Fruit fly (Drosophila melanogaster): ENCODE results near the gene glec.

glec gene

dm6 chr3R:21888696-21889602 lies 32.9 kb upstream of the glec start, which contains the start of gene CG43844 (continued):
- TF ChIP-seq CG8281 (tag; optimal IDR thresholded peaks at IDR 0.05) (no peak), Taf1 (GFP tag; IDR thresholded peaks at IDR 0.05) (no peak), E2f2 (GFP tag; IDR thresholded peaks at IDR 0.05) (no peak), crol (GFP tag; IDR thresholded peaks at IDR 0.05) (no peak), CG1024 (GFP tag; IDR thresholded peaks at IDR 0.05) (no peak), Hr3 (GFP tag; optimal IDR thresholded peaks at IDR 0.05) (no peak), CG11504 (tag; optimal IDR thresholded peaks at IDR 0.05) (peak; percentile 20), Oaz (GFP tag; IDR thresholded peaks at IDR 0.05) (no peak), stc (GFP tag; IDR thresholded peaks at IDR 0.05) (no peak), ftz-f1 (GFP tag; optimal IDR thresholded peaks at IDR 0.05) (no peak), CG6854 (GFP tag; optimal IDR thresholded peaks at IDR 0.05) (no peak), en (GFP tag; optimal IDR thresholded peaks at IDR 0.05) (no peak), CG14860 (GFP tag; IDR thresholded peaks at IDR 0.05; ENCODE audit: partially characterized antibody) (peak; percentile 34; the same call in 2 of the 3 replicates), zf30C (GFP tag; optimal IDR thresholded peaks at IDR 0.05) (no peak), CG32532 (GFP tag; IDR thresholded peaks at IDR 0.05) (0 out of 2 replicates have a peak, but pooled peaks have one; percentile 4), CG15601 (tag; optimal IDR thresholded peaks at IDR 0.05) (peak; percentile 88), nerfin-1 (tag; optimal IDR thresholded peaks at IDR 0.05) (no peak), pita (GFP tag; optimal IDR thresholded peaks at IDR 0.05) (peak; percentile 72), CG13123 (GFP tag; optimal IDR thresholded peaks at IDR 0.05) (no peak), HLH4C (GFP tag; IDR thresholded peaks at IDR 0.05; ENCODE audit: partially characterized antibody) (peak; percentile 54; the same call in 2 of the 3 replicates), CG10431 (GFP tag; optimal IDR thresholded peaks at IDR 0.05) (no peak), Pdp1 (GFP tag; optimal IDR thresholded peaks at IDR 0.05) (peak in 1 of 2 experiments; percentile 21), CG33213 (GFP tag; optimal IDR thresholded peaks at IDR 0.05) (peak; percentile 3), CG10959 (GFP tag; IDR thresholded peaks at IDR 0.05) (no peak), tgo (GFP tag; IDR thresholded peaks at IDR 0.05) (no peak), CG2678 (tag; optimal IDR thresholded peaks at IDR 0.05) (no peak), CG17359 (tag; optimal IDR thresholded peaks at IDR 0.05) (no peak), her (GFP tag; optimal IDR thresholded peaks at IDR 0.05) (no peak), dysf (GFP tag; IDR thresholded peaks at IDR 0.05) (no peak), Hr78 (GFP tag; optimal IDR thresholded peaks at IDR 0.05) (peak in 1 of 2 experiments; percentile 65), CG6765 (GFP tag; optimal IDR thresholded peaks at IDR 0.05) (no peak), NK7.1 (GFP tag; optimal IDR thresholded peaks at IDR 0.05) (no peak), pho (GFP tag; optimal IDR thresholded peaks at IDR 0.05) (no peak), Opbp (GFP tag; IDR thresholded peaks at IDR 0.05; ENCODE audit: partially characterized antibody) (peak; percentile 54; the same call in 2 of the 3 replicates), mld (GFP tag; IDR thresholded peaks at IDR 0.05; ENCODE audit: partially characterized antibody) (no peak), YL-1 (GFP tag; optimal IDR thresholded peaks at IDR 0.05) (no peak), CG15073 (GFP tag; optimal IDR thresholded peaks at IDR 0.05) (no peak), cg (GFP tag; optimal IDR thresholded peaks at IDR 0.05) (peak; percentile 40), gce (GFP tag; IDR thresholded peaks at IDR 0.05) (no peak), tup (GFP tag; optimal IDR thresholded peaks at IDR 0.05) (no peak), fd64A (GFP tag; optimal IDR thresholded peaks at IDR 0.05) (no peak), CG6683 (GFP tag; optimal IDR thresholded peaks at IDR 0.05) (no peak), CG1529 (GFP tag; optimal IDR thresholded peaks at IDR 0.05) (no peak), Dref (GFP tag; IDR thresholded peaks at IDR 0.05) (no peak), CG3065 (GFP tag; optimal IDR thresholded peaks at IDR 0.05) (no peak), CG1603 (tag; optimal IDR thresholded peaks at IDR 0.05) (peak; percentile 12), CG8359 (GFP tag; optimal IDR thresholded peaks at IDR 0.05; ENCODE audit: borderline replicate concordance) (no peak), da (GFP tag; optimal IDR thresholded peaks at IDR 0.05) (no peak)
